Fruit fly (Drosophila melanogaster) whole organism, embryonic: ENCODE data around the gene ova.

Source experiments
- BEAF-32 ChIP-seq: fragments of 200-800 bp; sonication (Bioruptor generic); optimal IDR thresholded peaks from 3 replicates; lab custom pipeline; 2017; ENCODE audit warnings: missing biosample characterization, missing genetic modification characterization, mild to moderate bottlenecking, moderate library complexity, missing genetic modification reagents
- CG10147 ChIP-seq: fragments of 200-800 bp; sonication (Bioruptor generic); optimal IDR thresholded peaks from 2 replicates; lab custom pipeline; 2019; ENCODE audit warnings: missing biosample characterization, mild to moderate bottlenecking, missing genetic modification characterization, moderate library complexity
- CG10267 ChIP-seq: fragments of 200-800 bp; sonication (Bioruptor generic); optimal IDR thresholded peaks from 2 replicates; lab custom pipeline; 2018; ENCODE audit warnings: missing biosample characterization, mild to moderate bottlenecking, missing genetic modification characterization, moderate library complexity
- CG11247 ChIP-seq: fragments of 200-800 bp; sonication (Bioruptor generic); IDR thresholded peaks from 2 replicates; pipeline ENCODE4 v1.3.6; 2022; ENCODE audit warnings: missing biosample characterization, missing genetic modification characterization
- CG11504 ChIP-seq: fragments of 200-800 bp; sonication (Bioruptor generic); optimal IDR thresholded peaks from 3 replicates; lab custom pipeline; 2019; ENCODE audit warnings: missing biosample characterization, mild to moderate bottlenecking, missing genetic modification characterization, moderate library complexity
- CG12155 ChIP-seq: fragments of 200-800 bp; sonication (Bioruptor generic); optimal IDR thresholded peaks from 3 replicates; lab custom pipeline; 2016; ENCODE audit warnings: missing biosample characterization, missing genetic modification characterization
- CG12659 ChIP-seq: fragments of 200-800 bp; sonication (Bioruptor generic); optimal IDR thresholded peaks from 3 replicates; lab custom pipeline; 2017; ENCODE audit warnings: mild to moderate bottlenecking, missing biosample characterization, missing genetic modification reagents, missing genetic modification characterization
- CG13624 ChIP-seq: fragments of 200-800 bp; sonication (Bioruptor generic); optimal IDR thresholded peaks from 2 replicates; lab custom pipeline; 2016; ENCODE audit warnings: missing biosample characterization, missing genetic modification characterization
- CG14710 ChIP-seq: fragments of 200-800 bp; sonication (Bioruptor generic); optimal IDR thresholded peaks from 3 replicates; lab custom pipeline; 2019; ENCODE audit warnings: missing biosample characterization, mild to moderate bottlenecking, missing genetic modification characterization, moderate library complexity
- CG17802 ChIP-seq: fragments of 200-800 bp; sonication (Bioruptor generic); optimal IDR thresholded peaks from 2 replicates; lab custom pipeline; 2018; ENCODE audit warnings: missing biosample characterization, mild to moderate bottlenecking, missing genetic modification characterization, moderate library complexity
- CG17912 ChIP-seq: fragments of 200-800 bp; sonication (Bioruptor generic); optimal IDR thresholded peaks from 2 replicates; lab custom pipeline; 2018; ENCODE audit warnings: missing biosample characterization, mild to moderate bottlenecking, missing genetic modification characterization
- CG32532 ChIP-seq: fragments of 200-800 bp; sonication (Bioruptor generic); IDR thresholded peaks from 2 replicates; pipeline ENCODE4 v1.3.6; 2022; ENCODE audit warnings: missing biosample characterization, missing genetic modification characterization
- CG43689 ChIP-seq: fragments of 200-800 bp; sonication (Bioruptor generic); IDR thresholded peaks from 2 replicates; pipeline ENCODE4 v1.3.6; 2022; ENCODE audit warnings: missing biosample characterization, missing genetic modification characterization
- CG4617 ChIP-seq: fragments of 200-800 bp; sonication (Bioruptor generic); optimal IDR thresholded peaks from 3 replicates; lab custom pipeline; 2016; ENCODE audit warnings: missing biosample characterization, missing genetic modification characterization, borderline replicate concordance
- CG5180 ChIP-seq: fragments of 200-800 bp; sonication (Bioruptor generic); optimal IDR thresholded peaks from 3 replicates; lab custom pipeline; 2017; ENCODE audit warnings: missing biosample characterization, missing genetic modification characterization, mild to moderate bottlenecking, moderate library complexity, missing genetic modification reagents
- CG6689 ChIP-seq: fragments of 200-800 bp; sonication (Bioruptor generic); IDR thresholded peaks from 2 replicates; pipeline ENCODE4 v1.3.6; 2022; ENCODE audit warnings: missing biosample characterization, missing genetic modification characterization
- CG7372 ChIP-seq: fragments of 200-800 bp; sonication (Bioruptor generic); IDR thresholded peaks from 2 replicates; pipeline ENCODE4 v1.3.6; 2022; ENCODE audit warnings: missing biosample characterization, missing genetic modification characterization
- CG7745 ChIP-seq: fragments of 200-800 bp; sonication (Bioruptor generic); optimal IDR thresholded peaks from 2 replicates; lab custom pipeline; 2018; ENCODE audit warnings: missing biosample characterization, mild to moderate bottlenecking, missing genetic modification characterization, moderate library complexity
- CG7987 ChIP-seq: fragments of 200-800 bp; sonication (Bioruptor generic); optimal IDR thresholded peaks from 2 replicates; lab custom pipeline; 2018; ENCODE audit warnings: missing biosample characterization, mild to moderate bottlenecking, missing genetic modification characterization, moderate library complexity
- CG8944 ChIP-seq: fragments of 200-800 bp; sonication (Bioruptor generic); optimal IDR thresholded peaks from 3 replicates; lab custom pipeline; 2016; ENCODE audit warnings: missing biosample characterization, missing genetic modification characterization
- CG9437 ChIP-seq: fragments of 200-800 bp; sonication (Bioruptor generic); optimal IDR thresholded peaks from 2 replicates; lab custom pipeline; 2018; ENCODE audit warnings: missing biosample characterization, mild to moderate bottlenecking, missing genetic modification characterization
- CG9797 ChIP-seq: fragments of 200-800 bp; sonication (Bioruptor generic); optimal IDR thresholded peaks from 3 replicates; lab custom pipeline; 2018; ENCODE audit warnings: missing biosample characterization, mild to moderate bottlenecking, missing genetic modification characterization
- CG9817 ChIP-seq: fragments of 200-800 bp; sonication (Bioruptor generic); optimal IDR thresholded peaks from 2 replicates; lab custom pipeline; 2018; ENCODE audit warnings: missing biosample characterization, mild to moderate bottlenecking, missing genetic modification characterization, moderate library complexity
- Dll ChIP-seq: fragments of 200-800 bp; sonication (Bioruptor generic); IDR thresholded peaks from 4 replicates; pipeline ENCODE4 v1.3.6; 2022; ENCODE audit warnings: missing biosample characterization, missing genetic modification characterization; ENCODE audit not compliant: partially characterized antibody
- Ets97D ChIP-seq: fragments of 200-800 bp; sonication (Bioruptor generic); optimal IDR thresholded peaks from 3 replicates; lab custom pipeline; 2016; ENCODE audit warnings: missing biosample characterization, missing genetic modification characterization
- HLH3B ChIP-seq: fragments of 200-800 bp; sonication (Bioruptor generic); IDR thresholded peaks from 2 replicates; pipeline ENCODE4 v1.3.6; 2022; ENCODE audit warnings: missing biosample characterization, missing genetic modification characterization
- Lpt ChIP-seq: fragments of >200 bp; optimal IDR thresholded peaks from 2 replicates; lab custom pipeline; 2018; ENCODE audit warnings: missing biosample characterization, missing genetic modification characterization
- MBD-R2 ChIP-seq: fragments of 200-800 bp; sonication (Bioruptor generic); IDR thresholded peaks from 2 replicates; pipeline ENCODE4 v1.3.6; 2022; ENCODE audit warnings: missing biosample characterization, missing genetic modification characterization
- Med ChIP-seq: fragments of 200-800 bp; sonication (Bioruptor generic); peaks from one replicate; lab custom pipeline; 2016; ENCODE audit warnings: missing biosample characterization, missing genetic modification characterization, mild to moderate bottlenecking, inconsistent platforms, moderate library complexity
- Nf-YA ChIP-seq: fragments of 200-800 bp; sonication (Bioruptor generic); IDR thresholded peaks from 2 replicates; pipeline ENCODE4 v1.3.6; 2022; ENCODE audit warnings: missing biosample characterization, missing genetic modification characterization
- Sry-δ ChIP-seq: fragments of 200-800 bp; sonication (Bioruptor generic); optimal IDR thresholded peaks from 2 replicates; lab custom pipeline; 2016; ENCODE audit warnings: missing biosample characterization, missing genetic modification characterization
- Tbp ChIP-seq: fragments of >200 bp; optimal IDR thresholded peaks from 2 replicates; lab custom pipeline; 2018; ENCODE audit warnings: missing biosample characterization, missing genetic modification characterization
- YL-1 ChIP-seq: fragments of 200-800 bp; sonication (Bioruptor generic); optimal IDR thresholded peaks from 3 replicates; lab custom pipeline; 2017; ENCODE audit warnings: missing biosample characterization, mild to moderate bottlenecking, missing genetic modification characterization
- cg ChIP-seq: fragments of 200-800 bp; sonication (Bioruptor generic); optimal IDR thresholded peaks from 3 replicates; lab custom pipeline; 2019; ENCODE audit warnings: missing biosample characterization, mild to moderate bottlenecking, missing genetic modification characterization, moderate library complexity
- eve ChIP-seq, 2 experiments: fragments of >200 bp; optimal IDR thresholded peaks; 2 replicates each; lab custom pipeline; 2017; ENCODE audit warnings: missing biosample characterization in 2 of 2, missing genetic modification characterization in 2 of 2
- eyg ChIP-seq: fragments of 200-800 bp; sonication (Bioruptor generic); optimal IDR thresholded peaks from 3 replicates; lab custom pipeline; 2016; ENCODE audit warnings: missing biosample characterization, missing genetic modification characterization
- fru ChIP-seq: fragments of >200 bp; optimal IDR thresholded peaks from 2 replicates; lab custom pipeline; 2017
- gce ChIP-seq: fragments of 200-800 bp; sonication (Bioruptor generic); IDR thresholded peaks from 3 replicates; pipeline ENCODE4 v1.3.6; 2022; ENCODE audit warnings: missing biosample characterization, missing genetic modification characterization
- gfzf ChIP-seq: fragments of 200-800 bp; sonication (Bioruptor generic); optimal IDR thresholded peaks from 2 replicates; lab custom pipeline; 2016; ENCODE audit warnings: missing biosample characterization, mild to moderate bottlenecking, missing genetic modification characterization, moderate library complexity
- gro ChIP-seq: fragments of 200-800 bp; sonication (Bioruptor generic); optimal IDR thresholded peaks from 2 replicates; lab custom pipeline; 2016; ENCODE audit warnings: missing biosample characterization, missing genetic modification characterization
- nau ChIP-seq: fragments of 200-800 bp; sonication (Bioruptor generic); optimal IDR thresholded peaks from 3 replicates; lab custom pipeline; 2017; ENCODE audit warnings: missing biosample characterization, mild to moderate bottlenecking, missing genetic modification characterization, missing genetic modification reagents
- nerfin-1 ChIP-seq: fragments of 200-800 bp; sonication (Bioruptor generic); optimal IDR thresholded peaks from 3 replicates; lab custom pipeline; 2019; ENCODE audit warnings: missing biosample characterization, mild to moderate bottlenecking, missing genetic modification characterization, moderate library complexity
- pfk ChIP-seq: fragments of 200-800 bp; sonication (Bioruptor generic); optimal IDR thresholded peaks from 2 replicates; lab custom pipeline; 2018; ENCODE audit warnings: missing biosample characterization, mild to moderate bottlenecking, missing genetic modification characterization, moderate library complexity
- phol ChIP-seq: fragments of 200-800 bp; sonication (Bioruptor generic); optimal IDR thresholded peaks from 3 replicates; lab custom pipeline; 2018; ENCODE audit warnings: missing biosample characterization, mild to moderate bottlenecking, missing genetic modification characterization, moderate library complexity
- pita ChIP-seq: fragments of 200-800 bp; sonication (Bioruptor generic); optimal IDR thresholded peaks from 2 replicates; lab custom pipeline; 2017; ENCODE audit warnings: missing biosample characterization, mild to moderate bottlenecking, missing genetic modification characterization
- row ChIP-seq: fragments of 200-800 bp; sonication (Bioruptor generic); IDR thresholded peaks from 3 replicates; pipeline ENCODE4 v1.3.6; 2022; ENCODE audit warnings: missing biosample characterization, missing genetic modification characterization
- sim ChIP-seq: fragments of 200-800 bp; sonication (Bioruptor generic); IDR thresholded peaks from 2 replicates; pipeline ENCODE4 v1.3.6; 2022; ENCODE audit warnings: missing biosample characterization, missing genetic modification characterization
- stwl ChIP-seq: fragments of 200-800 bp; sonication (Bioruptor generic); optimal IDR thresholded peaks from 3 replicates; lab custom pipeline; 2018; ENCODE audit warnings: missing biosample characterization, mild to moderate bottlenecking, missing genetic modification characterization, moderate library complexity
- trem ChIP-seq: fragments of 200-800 bp; optimal IDR thresholded peaks from 3 replicates; lab custom pipeline; 2019; ENCODE audit warnings: missing biosample characterization, mild to moderate bottlenecking, missing genetic modification characterization, moderate library complexity
- zen ChIP-seq: fragments of 200-800 bp; sonication (Bioruptor generic); optimal IDR thresholded peaks from 3 replicates; lab custom pipeline; 2018; ENCODE audit warnings: missing biosample characterization, mild to moderate bottlenecking, missing genetic modification characterization, moderate library complexity
- zen2 ChIP-seq: fragments of 200-800 bp; sonication (Bioruptor generic); IDR thresholded peaks from 3 replicates; pipeline ENCODE4 v1.3.6; 2022; ENCODE audit warnings: missing biosample characterization, missing genetic modification characterization; ENCODE audit not compliant: partially characterized antibody

The ova gene

dm6 chr2L:10255725-10256158, 24.2 kb upstream of the ova start, which contains the start of gene CG5676 (continued):
- TF ChIP-seq cg (GFP tag; lab: Kevin White, UChicago) (peak; percentile 5), CG4617 (peak; percentile 15), pita (GFP tag; lab: Kevin White, UChicago) (no peak), CG43689 (GFP tag; lab: Robert Waterston, UW) (no peak), BEAF-32 (GFP tag; lab: Kevin White, UChicago) (peak; percentile 31), eyg (GFP tag; lab: Kevin White, UChicago) (no peak), fru (lab: Kevin White, UChicago) (no peak), CG6689 (GFP tag; lab: Robert Waterston, UW) (no peak), pfk (GFP tag; lab: Kevin White, UChicago) (peak; percentile 97), Ets97D (GFP tag; lab: Kevin White, UChicago) (peak; percentile 26), CG17802 (tag; lab: Kevin White, UChicago) (peak; percentile 86), Tbp (GFP tag; lab: Kevin White, UChicago) (no peak), nau (GFP tag; lab: Kevin White, UChicago) (no peak), CG10267 (tag; lab: Kevin White, UChicago) (peak; percentile 17), row (GFP tag; lab: Robert Waterston, UW) (peak; percentile 50; the same call in 1 of the 3 replicates), CG10147 (GFP tag; lab: Kevin White, UChicago) (no peak), CG9797 (GFP tag; lab: Kevin White, UChicago) (no peak), CG5180 (GFP tag; lab: Kevin White, UChicago) (no peak), CG9817 (no peak), CG8944 (GFP tag; lab: Kevin White, UChicago) (no peak), phol (tag; lab: Kevin White, UChicago) (peak; percentile 26), CG7745 (tag; lab: Kevin White, UChicago) (peak; percentile 36), Lpt (GFP tag; lab: Kevin White, UChicago) (no peak), CG12155 (GFP tag; lab: Kevin White, UChicago) (no peak), CG17912 (GFP tag; lab: Kevin White, UChicago) (no peak), HLH3B (no peak), gro (GFP tag; lab: Kevin White, UChicago) (no peak), nerfin-1 (tag; lab: Kevin White, UChicago) (peak; percentile 11), CG7372 (no peak), MBD-R2 (GFP tag; lab: Robert Waterston, UW) (peak; percentile 70), eve (GFP tag; optimal IDR thresholded peaks at IDR 0.05; lab: Kevin White, UChicago) (peak in 1 of 2 experiments; percentile 45), stwl (tag; lab: Kevin White, UChicago) (peak; percentile 52), CG13624 (peak; percentile 16), gce (GFP tag; lab: Robert Waterston, UW) (no peak), zen2 (GFP tag; lab: Robert Waterston, UW) (no peak), trem (tag; lab: Kevin White, UChicago) (peak; percentile 31), Med (peak; percentile 59), CG9437 (peak; percentile 54), CG12659 (GFP tag; lab: Kevin White, UChicago) (peak; percentile 57), sim (no peak), Nf-YA (no peak), Dll (0 out of 4 replicates have a peak, but pooled peaks have one; percentile 34), CG32532 (GFP tag; lab: Robert Waterston, UW) (no peak), CG7987 (GFP tag; lab: Kevin White, UChicago) (no peak), Sry-δ (GFP tag; lab: Kevin White, UChicago) (peak; percentile 38), YL-1 (peak; percentile 46), CG11247 (no peak), gfzf (peak; percentile 39), CG11504 (tag; lab: Kevin White, UChicago) (no peak), zen (tag; lab: Kevin White, UChicago) (peak; percentile 56), CG14710 (tag; lab: Kevin White, UChicago) (peak; percentile 44)
